Worm (Caenorhabditis elegans) whole organism, young adult: ENCODE measurements around the gene T07F8.4.

Experiments used
- Y53G8AR.9 ChIP-seq: fragments of 200-800 bp; sonication (Bioruptor generic); conservative IDR thresholded peaks from 2 replicates; pipeline ENCODE4 v1.3.6; 2022; ENCODE audit warnings: missing genetic modification reagents, missing genetic modification characterization, missing compliant biosample characterization
- Y79H2A.3 ChIP-seq: fragments of 200-800 bp; sonication (Bioruptor generic); conservative IDR thresholded peaks from 2 replicates; pipeline ENCODE4 v1.3.6; 2022; ENCODE audit warnings: missing genetic modification reagents, missing genetic modification characterization, missing compliant biosample characterization

DNA sequence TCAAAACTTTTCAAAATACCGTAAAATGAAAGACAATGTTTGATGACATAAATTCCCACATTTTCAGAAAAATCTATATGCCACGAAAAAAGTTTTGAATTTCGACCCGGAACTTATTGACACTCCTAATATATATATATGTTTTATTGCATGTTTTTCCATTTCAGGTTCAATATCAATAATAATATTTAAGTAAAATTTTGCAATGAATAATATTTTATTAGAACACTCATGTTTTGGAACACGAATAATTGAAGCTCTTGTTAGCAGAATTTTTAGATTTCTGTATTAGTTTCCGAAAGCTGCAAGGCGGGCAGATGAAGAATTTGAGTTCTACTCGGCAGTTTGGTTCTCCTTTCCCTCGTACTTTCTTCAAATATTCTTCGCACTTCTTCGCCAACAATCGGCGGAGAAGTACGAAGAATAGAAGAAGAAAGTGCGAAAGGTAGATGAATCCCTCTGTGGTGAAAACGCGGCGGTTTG is 38.5 kb downstream of the T07F8.4 start, which contains the start of gene T02G5.3:
- TF ChIP-seq Y79H2A.3 (no peak), Y53G8AR.9 (no peak)
